Worm (Caenorhabditis elegans) whole organism, late embryonic: ENCODE data around the gene ZK682.7.
A peak's percentile ranks its signal among the peaks of the same experiment; 100 is the strongest.

Experiments
- C08G9.2 ChIP-seq: sonication (generic microtip); optimal IDR thresholded peaks from 2 replicates; lab custom pipeline; 2016; ENCODE audit warnings: mild to moderate bottlenecking, missing genetic modification characterization, moderate library complexity, missing compliant biosample characterization
- K02D7.2 ChIP-seq: sonication (generic microtip); optimal IDR thresholded peaks from 2 replicates; lab custom pipeline; 2017; ENCODE audit warnings: mild to moderate bottlenecking, missing genetic modification characterization, missing compliant biosample characterization
- K09A11.1 ChIP-seq: sonication (generic microtip); optimal IDR thresholded peaks from 2 replicates; lab custom pipeline; 2017; ENCODE audit warnings: antibody characterized with exemption, mild to moderate bottlenecking, missing genetic modification characterization, missing compliant biosample characterization; ENCODE audit not compliant: insufficient read depth
- Y22D7AL.16 ChIP-seq: sonication (generic microtip); optimal IDR thresholded peaks from 2 replicates; lab custom pipeline; 2016; ENCODE audit warnings: missing genetic modification characterization, missing compliant biosample characterization
- ama-1 ChIP-seq: fragments of 150-350 bp; optimal IDR thresholded peaks from 2 replicates; lab custom pipeline; 2014
- ceh-14 ChIP-seq: sonication (generic microtip); optimal IDR thresholded peaks from 2 replicates; lab custom pipeline; 2016; ENCODE audit warnings: missing genotype, missing genetic modification characterization, missing compliant biosample characterization
- ceh-48 ChIP-seq: sonication (generic microtip); optimal IDR thresholded peaks from 2 replicates; lab custom pipeline; 2016; ENCODE audit warnings: missing genetic modification characterization, inconsistent platforms, missing compliant biosample characterization
- ceh-6 ChIP-seq: fragments of 200-800 bp; sonication (Bioruptor generic); optimal IDR thresholded peaks from 2 replicates; lab custom pipeline; 2018; ENCODE audit warnings: mild to moderate bottlenecking, missing genetic modification characterization, missing compliant biosample characterization
- che-1 ChIP-seq: sonication (generic microtip); optimal IDR thresholded peaks from 2 replicates; lab custom pipeline; 2016; ENCODE audit warnings: mild to moderate bottlenecking, missing genetic modification characterization, missing compliant biosample characterization
- fax-1 ChIP-seq: sonication (generic microtip); optimal IDR thresholded peaks from 2 replicates; lab custom pipeline; 2016; ENCODE audit warnings: missing genotype, missing genetic modification characterization, missing compliant biosample characterization
- fkh-10 ChIP-seq: fragments of 150-350 bp; optimal IDR thresholded peaks from 2 replicates; lab custom pipeline; 2014; ENCODE audit warnings: missing biosample characterization, missing genetic modification reagents, missing genetic modification characterization
- fkh-6 ChIP-seq: sonication (generic microtip); optimal IDR thresholded peaks from 2 replicates; lab custom pipeline; 2016; ENCODE audit warnings: missing genetic modification characterization, missing compliant biosample characterization
- gmeb-2 ChIP-seq: sonication (generic microtip); optimal IDR thresholded peaks from 2 replicates; lab custom pipeline; 2016; ENCODE audit warnings: missing genetic modification characterization, inconsistent platforms, missing compliant biosample characterization
- hlh-30 ChIP-seq: sonication (generic microtip); optimal IDR thresholded peaks from 2 replicates; lab custom pipeline; 2017; ENCODE audit warnings: antibody characterized with exemption, missing genetic modification characterization, missing compliant biosample characterization; ENCODE audit not compliant: insufficient read depth
- hlh-6 ChIP-seq: sonication (generic microtip); optimal IDR thresholded peaks from 2 replicates; lab custom pipeline; 2016; ENCODE audit warnings: missing genotype, missing genetic modification characterization, missing compliant biosample characterization
- hlh-8 ChIP-seq: sonication (generic microtip); optimal IDR thresholded peaks from 2 replicates; lab custom pipeline; 2016; ENCODE audit warnings: missing genotype, missing genetic modification characterization, missing compliant biosample characterization
- lin-11 ChIP-seq: fragments of 200-800 bp; sonication (Bioruptor generic); optimal IDR thresholded peaks from 2 replicates; lab custom pipeline; 2018; ENCODE audit warnings: mild to moderate bottlenecking, missing genetic modification characterization, missing compliant biosample characterization
- mec-3 ChIP-seq: sonication (generic microtip); optimal IDR thresholded peaks from 2 replicates; lab custom pipeline; 2016; ENCODE audit warnings: borderline replicate concordance, missing genetic modification characterization, missing compliant biosample characterization
- npax-4 ChIP-seq: sonication (generic microtip); optimal IDR thresholded peaks from 2 replicates; lab custom pipeline; 2016; ENCODE audit warnings: missing genetic modification characterization, missing compliant biosample characterization
- pag-3 ChIP-seq: sonication (generic microtip); optimal IDR thresholded peaks from 2 replicates; lab custom pipeline; 2016; ENCODE audit warnings: missing compliant biosample characterization, missing genetic modification characterization, borderline replicate concordance
- pha-2 ChIP-seq: sonication (generic microtip); optimal IDR thresholded peaks from 2 replicates; lab custom pipeline; 2017; ENCODE audit warnings: mild to moderate bottlenecking, missing genetic modification characterization, missing compliant biosample characterization
- pha-4 ChIP-seq: fragments of 150-350 bp; optimal IDR thresholded peaks from 2 replicates; lab custom pipeline; 2018; ENCODE audit warnings: missing biosample characterization, missing genetic modification reagents, missing genetic modification characterization
- pqm-1 ChIP-seq: sonication (generic microtip); optimal IDR thresholded peaks from 2 replicates; lab custom pipeline; 2016; ENCODE audit warnings: missing genetic modification characterization, missing compliant biosample characterization
- pros-1 ChIP-seq: fragments of 150-350 bp; optimal IDR thresholded peaks from 2 replicates; lab custom pipeline; 2014; ENCODE audit warnings: missing biosample characterization, missing genetic modification reagents, missing genetic modification characterization
- rnt-1 ChIP-seq: sonication (generic microtip); optimal IDR thresholded peaks from 2 replicates; lab custom pipeline; 2016; ENCODE audit warnings: missing genetic modification characterization, missing compliant biosample characterization
- sdc-2 ChIP-seq: sonication (generic microtip); optimal IDR thresholded peaks from 2 replicates; lab custom pipeline; 2016; ENCODE audit warnings: missing genotype, missing genetic modification characterization, missing compliant biosample characterization
- sox-2 ChIP-seq: fragments of 200-800 bp; sonication (Bioruptor generic); IDR thresholded peaks from 2 replicates; pipeline ENCODE4 v1.3.6; 2022; ENCODE audit warnings: missing genetic modification reagents, missing genetic modification characterization, missing compliant biosample characterization
- tbx-2 ChIP-seq: sonication (generic microtip); optimal IDR thresholded peaks from 2 replicates; lab custom pipeline; 2016; ENCODE audit warnings: missing genetic modification characterization, missing compliant biosample characterization
- unc-3 ChIP-seq, 2 experiments: fragments of 200-800 bp in 1 of 2; sonication (Bioruptor generic) in 1 of 2; sonication (generic microtip) in 1 of 2; conservative IDR thresholded peaks in 1 of 2; optimal IDR thresholded peaks in 1 of 2; 2 replicates each; pipeline versions ENCODE4 v1.3.6 to Lab custom; 2016 to 2022; ENCODE audit warnings: missing compliant biosample characterization in 2 of 2, missing genetic modification characterization in 2 of 2, missing genetic modification reagents in 1 of 2
- unc-55 ChIP-seq: sonication (generic microtip); optimal IDR thresholded peaks from 2 replicates; lab custom pipeline; 2017; ENCODE audit warnings: missing biosample characterization, missing genetic modification reagents, missing genetic modification characterization

ZK682.7 gene

ce11 chrV:9291919-9292318, at the start of gene ZK682.7:
Gene ZK682.7, minus strand, starts transcription at chrV:9292165.
- TF ChIP-seq unc-55 = no peak
- TF ChIP-seq pha-4 (tag; lab: Kevin White, UChicago) = no peak
- no peak for TF ChIP-seq hlh-30 (tag; lab: Kevin White, UChicago)
- TF ChIP-seq C08G9.2 (tag; lab: Kevin White, UChicago) = no peak
- TF ChIP-seq gmeb-2 (tag; lab: Kevin White, UChicago) = no peak
- no peak for TF ChIP-seq hlh-6 (tag; lab: Kevin White, UChicago)
- no peak for TF ChIP-seq pag-3 (tag; lab: Kevin White, UChicago)
- no peak for TF ChIP-seq pha-2 (tag; lab: Kevin White, UChicago)

ce11 chrV:9340318-9340717, 48.4 kb upstream of the ZK682.7 start:
- TF ChIP-seq ceh-48 (tag; lab: Kevin White, UChicago) = no peak
- TF ChIP-seq pha-2 (tag; lab: Kevin White, UChicago) = no peak
- 0 out of 2 replicates have a peak, but pooled peaks have one; percentile 28 for TF ChIP-seq unc-3 (GFP tag; conservative IDR thresholded peaks at IDR 0.05; lab: Robert Waterston, UW)
- no peak for TF ChIP-seq unc-3 (tag; optimal IDR thresholded peaks at IDR 0.05; lab: Kevin White, UChicago)
- no peak for TF ChIP-seq che-1 (tag; lab: Kevin White, UChicago)
- peak; percentile 32 for TF ChIP-seq ama-1 (lab: Kevin White, UChicago)

- no peak for TF ChIP-seq mec-3
- no peak for TF ChIP-seq gmeb-2 (tag; lab: Kevin White, UChicago)
- no peak for TF ChIP-seq pqm-1
- peak; percentile 83 for TF ChIP-seq ama-1 (lab: Kevin White, UChicago)
- no peak for TF ChIP-seq Y22D7AL.16 (tag; lab: Kevin White, UChicago)
- TF ChIP-seq, all 69 proteins: peak for 1
Measured at ce11 chrV:9338452-9338851, 46.5 kb upstream of the ZK682.7 start.

ce11 chrV:9336462-9336861, 44.5 kb upstream of the ZK682.7 start, which contains the start of gene coq-6:
Gene coq-6, plus strand, starts transcription at chrV:9336762.
- TF ChIP-seq pros-1 (tag; lab: Kevin White, UChicago) = no peak
- no peak for TF ChIP-seq unc-3 (GFP tag; conservative IDR thresholded peaks at IDR 0.05; lab: Robert Waterston, UW)
- TF ChIP-seq unc-3 (tag; optimal IDR thresholded peaks at IDR 0.05; lab: Kevin White, UChicago) = no peak
- TF ChIP-seq, all 69 proteins: peak for 0

ce11 chrV:9334216-9334615, 42.3 kb upstream of the ZK682.7 start, which contains the start of gene ucp-4:
Gene ucp-4, plus strand, starts transcription at chrV:9334298.
- no peak for TF ChIP-seq fax-1 (tag; lab: Kevin White, UChicago)
- TF ChIP-seq ceh-14 (tag; lab: Kevin White, UChicago) = no peak
- no peak for TF ChIP-seq rnt-1 (tag; lab: Kevin White, UChicago)
- TF ChIP-seq tbx-2 (tag; lab: Kevin White, UChicago) = no peak
- no peak for TF ChIP-seq gmeb-2 (tag; lab: Kevin White, UChicago)
- no peak for TF ChIP-seq mec-3
- TF ChIP-seq fkh-10 = no peak
- TF ChIP-seq pha-4 (tag; lab: Kevin White, UChicago) = no peak
- TF ChIP-seq unc-3 (GFP tag; conservative IDR thresholded peaks at IDR 0.05; lab: Robert Waterston, UW) = no peak
- TF ChIP-seq unc-3 (tag; optimal IDR thresholded peaks at IDR 0.05; lab: Kevin White, UChicago) = no peak
- TF ChIP-seq fkh-6 = no peak

- TF ChIP-seq npax-4 (no peak), lin-11 (no peak), sox-2 (GFP tag; lab: Robert Waterston, UW) (no peak), hlh-8 (tag; lab: Kevin White, UChicago) (no peak), K02D7.2 (tag; lab: Kevin White, UChicago) (no peak), K09A11.1 (tag; lab: Kevin White, UChicago) (no peak), sdc-2 (tag; lab: Kevin White, UChicago) (no peak), ceh-6 (no peak)
Measured at ce11 chrV:9333316-9334048, 41.5 kb upstream of the ZK682.7 start, which contains the start of gene acl-14. Gene acl-14, minus strand, starts transcription at chrV:9333631.
